Worm (Caenorhabditis elegans): ENCODE results near the gene C08F11.13.
"Not testable (repeated sequence)": the region's sequence is repeated elsewhere in the genome, so short reads cannot be mapped to it uniquely, and the experiment has no call there.

C08F11.13 gene

ce11 chrIV:13600643-13601042 lies 9.0 kb downstream of the C08F11.13 start (continued):
- no peak for TF ChIP-seq F22D6.2 (tag; optimal IDR thresholded peaks at IDR 0.05)
- no peak for TF ChIP-seq attf-5 (GFP tag; optimal IDR thresholded peaks at IDR 0.05)
- no peak for TF ChIP-seq let-526 (GFP tag; IDR thresholded peaks at IDR 0.05)
- TF ChIP-seq T26A5.8 (tag; optimal IDR thresholded peaks at IDR 0.05), result no peak
- no peak for TF ChIP-seq ceh-91 (GFP tag; IDR thresholded peaks at IDR 0.05)
- TF ChIP-seq snpc-1.1 (tag; optimal IDR thresholded peaks at IDR 0.05; ENCODE audit: insufficient read depth), result peak; percentile 94
- TF ChIP-seq akir-1 (GFP tag; optimal IDR thresholded peaks at IDR 0.05), result no peak
- no peak for TF ChIP-seq ztf-3 (GFP tag; optimal IDR thresholded peaks at IDR 0.05)
- no peak for TF ChIP-seq gei-17 (GFP tag; optimal IDR thresholded peaks at IDR 0.05)
- peak; percentile 57 for TF ChIP-seq him-1 (tag; optimal IDR thresholded peaks at IDR 0.05)
- TF ChIP-seq atf-7 (tag; optimal IDR thresholded peaks at IDR 0.05), result no peak
- no peak for TF ChIP-seq attf-3 (GFP tag; conservative IDR thresholded peaks at IDR 0.05)
- TF ChIP-seq dox-1 (GFP tag; IDR thresholded peaks at IDR 0.05), result peak; percentile 34; the same call in 1 of the 2 replicates
- peak; percentile 14; the same call in 1 of the 2 replicates for TF ChIP-seq rcor-1 (GFP tag; IDR thresholded peaks at IDR 0.05)
- TF ChIP-seq F49E8.2 (tag; optimal IDR thresholded peaks at IDR 0.05; ENCODE audit: insufficient read depth), result peak; percentile 52
- TF ChIP-seq unc-130 (GFP tag; optimal IDR thresholded peaks at IDR 0.05), result no peak
- peak; percentile 66 for TF ChIP-seq D2030.7 (GFP tag; IDR thresholded peaks at IDR 0.05)

ce11 chrIV:13597813-13598212 lies 11.9 kb downstream of the C08F11.13 start, which contains the start of gene Y45F10B.9:
TSS of gene Y45F10B.9 (minus strand) at chrIV:13597913.
- not testable (repeated sequence) for TF ChIP-seq him-1, zim-3, atf-7 (tag; optimal IDR thresholded peaks at IDR 0.05)

ce11 chrIV:13593351-13593750 lies 16.3 kb downstream of the C08F11.13 start, which contains the start of gene Y45F10B.3:
TSS of gene Y45F10B.3 (plus strand) at chrIV:13593651.
- TF ChIP-seq attf-3 (GFP tag; conservative IDR thresholded peaks at IDR 0.05), result no peak
- no peak for TF ChIP-seq efl-1 (GFP tag; optimal IDR thresholded peaks at IDR 0.05)
- TF ChIP-seq Y53G8AR.9 (GFP tag; conservative IDR thresholded peaks at IDR 0.05), result no peak
- no peak for TF ChIP-seq B0019.2 (GFP tag; conservative IDR thresholded peaks at IDR 0.05)
- TF ChIP-seq gei-17 (GFP tag; optimal IDR thresholded peaks at IDR 0.05), result no peak
- TF ChIP-seq egl-18 (GFP tag; IDR thresholded peaks at IDR 0.05), result no peak
- TF ChIP-seq F37B4.10 (GFP tag; IDR thresholded peaks at IDR 0.05), result no peak

DNA sequence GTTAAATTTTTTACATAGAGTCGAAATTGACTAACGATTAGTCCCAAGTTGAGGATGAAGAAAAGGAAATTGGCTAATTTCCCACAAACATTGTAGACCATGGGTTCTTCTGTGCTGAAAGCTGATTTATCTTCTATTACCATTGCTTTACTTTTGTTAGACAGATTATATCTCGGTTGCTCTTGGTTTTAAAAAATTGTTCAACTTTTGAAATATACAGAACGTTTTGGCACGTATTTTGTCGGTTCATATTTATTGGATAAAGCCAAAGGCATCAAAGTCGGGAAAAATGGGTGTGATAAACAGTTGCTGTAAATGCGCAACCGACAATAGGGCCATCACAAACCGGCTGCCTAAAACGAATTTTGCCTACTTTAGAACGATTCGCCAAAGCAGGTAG lies 18.0 kb downstream of the C08F11.13 start, which contains the start of gene tsp-5:
TSS of gene tsp-5 (minus strand) at position 101 of the 400 bp plus-strand sequence.
- TF ChIP-seq F57A8.1 (GFP tag; optimal IDR thresholded peaks at IDR 0.05) (no peak), Y53F4B.3 (GFP tag; IDR thresholded peaks at IDR 0.05) (no peak), K12H6.12 (tag; optimal IDR thresholded peaks at IDR 0.05) (no peak), lir-1 (GFP tag; conservative IDR thresholded peaks at IDR 0.05) (no peak), atf-7 (tag; optimal IDR thresholded peaks at IDR 0.05) (no peak), madf-3 (GFP tag; IDR thresholded peaks at IDR 0.05) (no peak), ekl-4 (GFP tag; IDR thresholded peaks at IDR 0.05) (no peak), lsy-27 (tag; optimal IDR thresholded peaks at IDR 0.05; ENCODE audit: borderline replicate concordance, insufficient read depth) (no peak), nhr-90 (tag; optimal IDR thresholded peaks at IDR 0.05) (no peak), zim-3 (tag; optimal IDR thresholded peaks at IDR 0.05) (no peak), hlh-12 (tag; optimal IDR thresholded peaks at IDR 0.05) (no peak), F57C9.4 (tag; optimal IDR thresholded peaks at IDR 0.05) (no peak)

All from whole organism, young adult.